Worm (Caenorhabditis elegans): ENCODE results near the gene F54B11.5.

F54B11.5 gene

ce11 chrX:13637526-13637925 is 41.7 kb upstream of the F54B11.5 start:
- TF ChIP-seq F44E2.7 (GFP tag; IDR thresholded peaks at IDR 0.05) = no peak
- no peak for TF ChIP-seq hmg-1.1 (GFP tag; IDR thresholded peaks at IDR 0.05)
- no peak for TF ChIP-seq egl-27 (tag; optimal IDR thresholded peaks at IDR 0.05)
- no peak for TF ChIP-seq mxl-3 (GFP tag; optimal IDR thresholded peaks at IDR 0.05)
- TF ChIP-seq ZK337.2 (GFP tag; IDR thresholded peaks at IDR 0.05) = no peak
- no peak for TF ChIP-seq unc-130 (GFP tag; optimal IDR thresholded peaks at IDR 0.05)
- no peak for TF ChIP-seq dmd-8 (GFP tag; IDR thresholded peaks at IDR 0.05)
- no peak for TF ChIP-seq T26A8.4 (GFP tag; IDR thresholded peaks at IDR 0.05)
- no peak for TF ChIP-seq nhr-102 (tag; optimal IDR thresholded peaks at IDR 0.05)
- TF ChIP-seq zfp-3 (GFP tag; conservative IDR thresholded peaks at IDR 0.05) = no peak
- TF ChIP-seq ces-1 (GFP tag; optimal IDR thresholded peaks at IDR 0.05) = no peak
- TF ChIP-seq ceh-32 (tag; optimal IDR thresholded peaks at IDR 0.05; ENCODE audit: poor library complexity) = no peak
- no peak for TF ChIP-seq unc-39 (tag; optimal IDR thresholded peaks at IDR 0.05)
- no peak for TF ChIP-seq dve-1 (tag; optimal IDR thresholded peaks at IDR 0.05; ENCODE audit: insufficient read depth)
- no peak for TF ChIP-seq spr-1 (tag; optimal IDR thresholded peaks at IDR 0.05)
- TF ChIP-seq ceh-62 (tag; optimal IDR thresholded peaks at IDR 0.05) = no peak
- TF ChIP-seq ztf-11 (tag; optimal IDR thresholded peaks at IDR 0.05) = no peak
- TF ChIP-seq dpl-1 (GFP tag; optimal IDR thresholded peaks at IDR 0.05) = no peak

- peak; percentile 32 for TF ChIP-seq ces-1 (GFP tag; optimal IDR thresholded peaks at IDR 0.05)
- TF ChIP-seq nhr-11 (tag; optimal IDR thresholded peaks at IDR 0.05) = peak; percentile 18
- no peak for TF ChIP-seq nhr-42 (GFP tag; IDR thresholded peaks at IDR 0.05)
- TF ChIP-seq fkh-10 (GFP tag; optimal IDR thresholded peaks at IDR 0.05) = peak; percentile 42
- no peak for TF ChIP-seq ceh-28 (tag; optimal IDR thresholded peaks at IDR 0.05)
These were observed 38.1 kb upstream of the F54B11.5 start for ce11 chrX:13633876-13634479.

ce11 chrX:13633032-13633431 is 37.2 kb upstream of the F54B11.5 start:
- TF ChIP-seq nhr-102 (tag; optimal IDR thresholded peaks at IDR 0.05) (no peak), saeg-2 (GFP tag; IDR thresholded peaks at IDR 0.05) (no peak), ceh-28 (tag; optimal IDR thresholded peaks at IDR 0.05) (no peak), egl-27 (tag; optimal IDR thresholded peaks at IDR 0.05) (no peak), F44E2.7 (GFP tag; IDR thresholded peaks at IDR 0.05) (no peak), lin-38 (GFP tag; IDR thresholded peaks at IDR 0.05) (no peak), unc-130 (GFP tag; optimal IDR thresholded peaks at IDR 0.05) (no peak), dmd-8 (GFP tag; IDR thresholded peaks at IDR 0.05) (no peak), madf-9 (GFP tag; conservative IDR thresholded peaks at IDR 0.05) (no peak), vab-7 (GFP tag; IDR thresholded peaks at IDR 0.05) (no peak), ctbp-1 (GFP tag; IDR thresholded peaks at IDR 0.05) (no peak), mep-1 (tag; optimal IDR thresholded peaks at IDR 0.05) (no peak), zip-2 (tag; optimal IDR thresholded peaks at IDR 0.05) (no peak), ceh-44 (GFP tag; IDR thresholded peaks at IDR 0.05) (no peak), Y5F2A.4 (GFP tag; optimal IDR thresholded peaks at IDR 0.05) (no peak), ztf-11 (tag; optimal IDR thresholded peaks at IDR 0.05) (no peak), duxl-1 (tag; optimal IDR thresholded peaks at IDR 0.05; ENCODE audit: poor library complexity) (no peak), nhr-48 (tag; optimal IDR thresholded peaks at IDR 0.05) (no peak), zfp-3 (GFP tag; conservative IDR thresholded peaks at IDR 0.05) (no peak), nhr-77 (tag; optimal IDR thresholded peaks at IDR 0.05) (no peak)

- peak; percentile 27; the same call in 1 of the 2 replicates for TF ChIP-seq hmg-1.1 (GFP tag; IDR thresholded peaks at IDR 0.05)
- TF ChIP-seq snpc-4 (tag; optimal IDR thresholded peaks at IDR 0.05) = no peak
- TF ChIP-seq aha-1 (tag) = peak; percentile 14
- no peak for TF ChIP-seq spr-1 (tag; optimal IDR thresholded peaks at IDR 0.05)
- no peak for TF ChIP-seq T20F7.1 (GFP tag; optimal IDR thresholded peaks at IDR 0.05)
- no peak for TF ChIP-seq duxl-1 (tag; optimal IDR thresholded peaks at IDR 0.05; ENCODE audit: poor library complexity)
- no peak for TF ChIP-seq mxl-3 (GFP tag; optimal IDR thresholded peaks at IDR 0.05)
- TF ChIP-seq unc-62 (GFP tag; optimal IDR thresholded peaks at IDR 0.05 in 1 of 2) = no peak
- no peak for TF ChIP-seq unc-62 (tag; optimal IDR thresholded peaks at IDR 0.05)
- TF ChIP-seq zfp-2 (tag; optimal IDR thresholded peaks at IDR 0.05) = no peak
These were observed 36.4 kb upstream of the F54B11.5 start for ce11 chrX:13632245-13632644.
